Worm (Caenorhabditis elegans): ENCODE results near the gene B0035.21.
A peak's percentile ranks its signal among the peaks of the same experiment; 100 is the strongest.

Gene B0035.21

ce11 chrIV:11307770-11308169 is 19.3 kb upstream of the B0035.21 start:
- TF ChIP-seq snpc-1.3 (tag; optimal IDR thresholded peaks at IDR 0.05; ENCODE audit: insufficient read depth): no peak
- TF ChIP-seq K12H6.12 (tag; optimal IDR thresholded peaks at IDR 0.05): no peak
- TF ChIP-seq dox-1 (GFP tag; IDR thresholded peaks at IDR 0.05): no peak
- TF ChIP-seq T07F8.4 (tag; optimal IDR thresholded peaks at IDR 0.05): no peak
- TF ChIP-seq lsy-27 (tag; optimal IDR thresholded peaks at IDR 0.05; ENCODE audit: borderline replicate concordance, insufficient read depth): no peak
- no peak for TF ChIP-seq F49E8.2 (tag; optimal IDR thresholded peaks at IDR 0.05; ENCODE audit: insufficient read depth)
- TF ChIP-seq nfya-1 (tag; optimal IDR thresholded peaks at IDR 0.05; ENCODE audit: borderline replicate concordance, insufficient read depth): no peak
- TF ChIP-seq dpff-1 (tag; optimal IDR thresholded peaks at IDR 0.05): no peak
- no peak for TF ChIP-seq madf-6 (GFP tag; IDR thresholded peaks at IDR 0.05)
- no peak for TF ChIP-seq mel-28 (tag; optimal IDR thresholded peaks at IDR 0.05; ENCODE audit: borderline replicate concordance)
- no peak for TF ChIP-seq snpc-3.4 (tag; optimal IDR thresholded peaks at IDR 0.05)
- no peak for TF ChIP-seq hmg-1.2 (GFP tag; IDR thresholded peaks at IDR 0.05)
- no peak for TF ChIP-seq aptf-2 (GFP tag; conservative IDR thresholded peaks at IDR 0.05)

ce11 chrIV:11310624-11311023 is 16.4 kb upstream of the B0035.21 start, which contains the start of gene znf-207:
Gene znf-207 (plus strand): TSS chrIV:11310972.
- no peak for TF ChIP-seq B0019.2 (GFP tag; conservative IDR thresholded peaks at IDR 0.05)
- TF ChIP-seq attf-5 (GFP tag; optimal IDR thresholded peaks at IDR 0.05): peak; percentile 49
- TF ChIP-seq egl-18 (GFP tag; IDR thresholded peaks at IDR 0.05): no peak
- no peak for TF ChIP-seq xnd-1 (tag; optimal IDR thresholded peaks at IDR 0.05)
- TF ChIP-seq ZK185.1 (tag; optimal IDR thresholded peaks at IDR 0.05; ENCODE audit: poor library complexity, severe bottlenecking): no peak
- TF ChIP-seq nhr-80 (tag; optimal IDR thresholded peaks at IDR 0.05): peak; percentile 6
- peak; percentile 43 for TF ChIP-seq ceh-100 (GFP tag; IDR thresholded peaks at IDR 0.05)
- 0 out of 2 replicates have a peak, but pooled peaks have one; percentile 21 for TF ChIP-seq mcd-1 (GFP tag; IDR thresholded peaks at IDR 0.05)
- TF ChIP-seq egrh-3 (GFP tag; IDR thresholded peaks at IDR 0.05): no peak
- TF ChIP-seq F23B12.7 (tag; optimal IDR thresholded peaks at IDR 0.05; ENCODE audit: insufficient read depth): peak; percentile 49
- no peak for TF ChIP-seq unc-62 (GFP tag; optimal IDR thresholded peaks at IDR 0.05)
- no peak for TF ChIP-seq cebp-1 (GFP tag; IDR thresholded peaks at IDR 0.05)
- peak; percentile 44 for TF ChIP-seq cebp-1 (tag; optimal IDR thresholded peaks at IDR 0.05)
- peak in 1 of 3 experiments; percentile 25 for TF ChIP-seq lin-35 (GFP tag; optimal IDR thresholded peaks at IDR 0.05)

ce11 chrIV:11311484-11311883 is 15.6 kb upstream of the B0035.21 start:
- TF ChIP-seq rec-8 (tag; optimal IDR thresholded peaks at IDR 0.05) (no peak), zfh-2 (GFP tag; conservative IDR thresholded peaks at IDR 0.05) (peak; percentile 71), ztf-28 (GFP tag; IDR thresholded peaks at IDR 0.05) (0 out of 2 replicates have a peak, but pooled peaks have one; percentile 53), efl-1 (GFP tag; optimal IDR thresholded peaks at IDR 0.05) (no peak), lir-1 (GFP tag; conservative IDR thresholded peaks at IDR 0.05) (no peak), lin-26 (GFP tag; IDR thresholded peaks at IDR 0.05) (peak; percentile 18; the same call in 1 of the 2 replicates), tbx-9 (tag; optimal IDR thresholded peaks at IDR 0.05; ENCODE audit: borderline replicate concordance) (no peak)

All from whole organism, young adult.